Worm (Caenorhabditis elegans): ENCODE measurements around the gene scl-3.

Gene scl-3

DNA sequence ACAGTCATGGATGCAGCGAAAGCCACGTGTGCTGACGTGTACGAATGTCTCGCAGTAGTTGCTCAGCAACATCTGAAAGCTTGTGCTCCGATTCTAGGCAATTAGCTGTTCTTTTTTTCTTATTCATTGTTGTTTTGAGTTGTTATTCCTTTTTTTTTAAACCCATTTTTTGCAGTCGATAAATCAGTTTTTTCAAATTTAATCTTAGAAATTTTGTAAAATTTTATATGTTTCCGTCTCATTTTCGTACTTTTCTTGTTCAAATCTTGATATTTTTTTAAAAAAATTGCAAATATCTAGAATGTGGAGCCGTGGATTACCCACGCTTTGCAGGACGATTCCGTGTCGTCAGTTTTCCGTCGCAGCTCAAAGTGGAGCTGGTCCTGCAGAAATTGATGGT lies 41.0 kb downstream of the scl-3 start, which contains the start of gene fask-1:
Gene fask-1 (plus strand): TSS at position 301 of the 400 bp plus-strand sequence.
- TF ChIP-seq flh-1 (GFP tag; optimal IDR thresholded peaks at IDR 0.05) (no peak), zip-8 (tag; optimal IDR thresholded peaks at IDR 0.05) (no peak), bed-3 (GFP tag; optimal IDR thresholded peaks at IDR 0.05) (no peak), elt-3 (tag; optimal IDR thresholded peaks at IDR 0.05) (no peak), drap-1 (GFP tag; optimal IDR thresholded peaks at IDR 0.05) (no peak)

DNA sequence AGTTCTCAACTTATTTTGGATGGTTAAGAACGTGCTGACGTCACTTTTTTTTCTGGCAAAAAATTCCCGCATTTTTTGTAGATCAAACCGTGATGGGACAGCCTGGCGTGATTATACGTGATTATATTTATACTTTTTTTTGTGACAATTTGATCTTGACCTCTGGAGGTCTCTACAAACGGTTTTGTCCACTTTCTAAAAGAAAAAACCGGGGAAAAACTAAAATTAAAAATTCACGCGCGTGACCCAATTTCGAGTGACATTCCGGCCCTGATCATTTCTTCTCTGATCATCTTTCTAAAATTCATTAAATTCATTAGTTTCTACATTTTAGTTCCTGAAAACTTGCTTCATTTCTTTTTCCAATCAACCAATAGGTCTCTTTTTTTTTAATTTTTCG lies 45.5 kb downstream of the scl-3 start, which contains the start of gene rde-11:
Gene rde-11 (plus strand): TSS at position 301 of the 400 bp plus-strand sequence.
- TF ChIP-seq lin-13 (tag; optimal IDR thresholded peaks at IDR 0.05) (no peak), nhr-12 (tag; optimal IDR thresholded peaks at IDR 0.05) (no peak), ztf-11 (tag; optimal IDR thresholded peaks at IDR 0.05) (no peak), mep-1 (tag; optimal IDR thresholded peaks at IDR 0.05) (no peak), nhr-28 (tag; optimal IDR thresholded peaks at IDR 0.05) (no peak), tbx-8 (GFP tag; optimal IDR thresholded peaks at IDR 0.05) (no peak), nhr-76 (tag; optimal IDR thresholded peaks at IDR 0.05) (no peak), lin-32 (GFP tag; optimal IDR thresholded peaks at IDR 0.05) (no peak), pha-4 (tag; optimal IDR thresholded peaks at IDR 0.05) (no peak), flh-1 (GFP tag; optimal IDR thresholded peaks at IDR 0.05) (no peak), ham-2 (GFP tag; optimal IDR thresholded peaks at IDR 0.05) (no peak), sem-2 (GFP tag; optimal IDR thresholded peaks at IDR 0.05) (no peak), lsy-2 (tag; optimal IDR thresholded peaks at IDR 0.05) (no peak), ces-1 (GFP tag; optimal IDR thresholded peaks at IDR 0.05) (no peak), unc-120 (tag; optimal IDR thresholded peaks at IDR 0.05; ENCODE audit: poor library complexity, severe bottlenecking) (no peak), mls-2 (tag; optimal IDR thresholded peaks at IDR 0.05) (no peak), zip-8 (tag; optimal IDR thresholded peaks at IDR 0.05) (no peak), elt-1 (tag; optimal IDR thresholded peaks at IDR 0.05; ENCODE audit: borderline replicate concordance, insufficient read depth) (no peak), hlh-1 (tag; optimal IDR thresholded peaks at IDR 0.05) (no peak), elt-3 (tag; optimal IDR thresholded peaks at IDR 0.05) (no peak)

DNA sequence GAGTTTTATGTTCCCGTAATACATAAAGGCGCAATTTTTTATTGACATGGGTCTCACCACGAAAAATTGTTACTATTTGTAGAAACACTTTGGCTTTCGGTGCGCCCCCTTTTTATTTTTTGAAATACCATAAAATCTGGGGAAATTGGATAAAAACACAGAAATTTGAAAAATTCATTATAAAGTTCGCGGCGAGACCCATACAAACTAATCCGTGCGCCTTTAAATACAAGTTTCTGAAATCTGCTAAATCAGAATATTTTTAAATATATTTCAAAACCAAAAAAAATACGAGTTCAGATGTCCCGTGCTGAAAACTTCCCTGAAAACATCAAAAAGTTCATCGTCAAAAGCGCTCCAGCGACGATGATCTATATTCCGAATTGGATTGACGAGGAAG lies 48.0 kb downstream of the scl-3 start, which contains the start of gene B0564.2:
Gene B0564.2 (plus strand): TSS at position 301 of the 400 bp plus-strand sequence.
- TF ChIP-seq tbx-8 (GFP tag; optimal IDR thresholded peaks at IDR 0.05): no peak
- TF ChIP-seq ceh-43 (GFP tag; optimal IDR thresholded peaks at IDR 0.05): no peak
- TF ChIP-seq nhr-237 (tag; optimal IDR thresholded peaks at IDR 0.05): no peak
- TF ChIP-seq mep-1 (tag; optimal IDR thresholded peaks at IDR 0.05): no peak
- TF ChIP-seq mls-2 (tag; optimal IDR thresholded peaks at IDR 0.05): no peak
- TF ChIP-seq ceh-39 (tag; optimal IDR thresholded peaks at IDR 0.05): no peak
- TF ChIP-seq lin-32 (GFP tag; optimal IDR thresholded peaks at IDR 0.05): no peak
- TF ChIP-seq hlh-1 (tag; optimal IDR thresholded peaks at IDR 0.05): no peak
- no peak for TF ChIP-seq M03D4.4 (tag; optimal IDR thresholded peaks at IDR 0.05)

DNA sequence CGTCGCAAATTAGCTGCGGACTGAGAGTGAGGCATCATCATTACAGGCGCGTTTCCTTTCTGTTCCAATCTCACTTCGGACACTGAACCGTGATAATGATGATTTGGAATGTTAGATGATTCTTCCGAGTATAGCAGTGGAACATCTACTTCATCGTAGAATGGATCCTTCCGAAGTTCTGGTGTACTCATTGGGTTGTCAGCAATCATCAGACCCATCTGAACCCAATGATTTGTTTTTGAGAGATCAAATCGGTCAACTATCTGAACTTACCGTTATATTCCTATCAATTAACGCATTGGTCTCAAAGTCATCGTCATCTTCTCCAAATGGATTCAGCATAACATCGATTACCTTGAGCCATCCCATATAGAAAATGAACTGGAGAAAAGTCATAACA lies 49.0 kb downstream of the scl-3 start:
- TF ChIP-seq nhr-237 (tag; optimal IDR thresholded peaks at IDR 0.05) (no peak), unc-62 (GFP tag; optimal IDR thresholded peaks at IDR 0.05) (no peak), unc-39 (tag; optimal IDR thresholded peaks at IDR 0.05) (no peak), elt-3 (tag; optimal IDR thresholded peaks at IDR 0.05) (no peak), ces-1 (GFP tag; optimal IDR thresholded peaks at IDR 0.05) (no peak), zip-8 (tag; optimal IDR thresholded peaks at IDR 0.05) (no peak), ceh-39 (tag; optimal IDR thresholded peaks at IDR 0.05) (no peak), hlh-1 (tag; optimal IDR thresholded peaks at IDR 0.05) (no peak), nhr-2 (tag; optimal IDR thresholded peaks at IDR 0.05) (no peak), nhr-28 (tag; optimal IDR thresholded peaks at IDR 0.05) (no peak)

DNA sequence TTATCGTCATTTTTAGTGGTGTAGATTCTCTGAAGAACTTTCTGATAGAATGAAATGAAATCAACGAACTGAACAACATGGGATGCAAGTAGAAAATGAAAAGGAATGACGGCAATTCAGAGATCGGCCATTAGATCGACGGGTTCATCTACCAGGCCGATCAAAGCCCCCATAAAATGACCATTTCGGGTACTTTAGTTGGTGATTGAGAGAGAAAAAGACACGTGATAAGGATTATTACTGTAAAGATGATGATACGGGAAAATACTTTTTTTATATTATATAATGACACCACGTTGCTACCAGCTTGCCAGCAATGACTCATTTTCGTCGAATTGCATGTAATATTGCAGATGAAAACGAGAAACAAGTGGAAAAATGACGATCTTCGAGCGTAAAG lies 50.4 kb downstream of the scl-3 start, which contains the start of gene best-1:
Gene best-1 (minus strand): TSS at position 29 of the 400 bp plus-strand sequence.
- TF ChIP-seq hlh-1 (tag; optimal IDR thresholded peaks at IDR 0.05) (no peak), ceh-39 (tag; optimal IDR thresholded peaks at IDR 0.05) (no peak), sem-2 (GFP tag; optimal IDR thresholded peaks at IDR 0.05) (no peak), ceh-43 (GFP tag; optimal IDR thresholded peaks at IDR 0.05) (no peak), mab-5 (tag; optimal IDR thresholded peaks at IDR 0.05) (no peak), pha-4 (tag; optimal IDR thresholded peaks at IDR 0.05) (no peak), nhr-28 (tag; optimal IDR thresholded peaks at IDR 0.05) (no peak), nhr-2 (tag; optimal IDR thresholded peaks at IDR 0.05) (no peak), ztf-11 (tag; optimal IDR thresholded peaks at IDR 0.05) (no peak), flh-1 (GFP tag; optimal IDR thresholded peaks at IDR 0.05) (no peak), unc-39 (tag; optimal IDR thresholded peaks at IDR 0.05) (no peak), M03D4.4 (tag; optimal IDR thresholded peaks at IDR 0.05) (no peak)

Data from whole organism, mixed stage, embryonic.